Fruit fly (Drosophila melanogaster): ENCODE data around the gene TwdlZ.

TwdlZ gene

DNA sequence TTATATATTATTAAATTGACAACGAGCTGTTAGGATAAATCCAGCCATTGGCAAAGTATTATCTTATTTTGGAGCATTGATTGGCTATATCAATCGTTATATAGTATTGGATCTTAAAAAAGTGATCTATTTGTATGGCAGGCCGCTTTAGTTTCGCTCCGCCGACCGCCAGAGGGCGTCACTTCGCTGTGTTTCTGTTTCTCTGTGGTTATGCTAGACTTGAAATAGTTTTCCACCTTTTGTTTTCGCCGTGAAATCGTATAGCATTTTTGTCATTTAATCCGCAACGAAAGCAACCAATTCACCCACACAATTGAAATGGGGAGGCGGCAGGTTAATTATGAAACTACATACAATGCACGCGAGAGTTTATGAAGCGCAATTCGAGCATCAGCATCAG is 8.8 kb downstream of the TwdlZ start (continued):
- TF ChIP-seq CG8944 (GFP tag; optimal IDR thresholded peaks at IDR 0.05), result no peak
- no peak for TF ChIP-seq CG9215 (GFP tag; IDR thresholded peaks at IDR 0.05)
- TF ChIP-seq CG4424 (GFP tag; optimal IDR thresholded peaks at IDR 0.05), result peak; percentile 34
- TF ChIP-seq CG14667 (GFP tag; IDR thresholded peaks at IDR 0.05), result no peak
- TF ChIP-seq croc (GFP tag; conservative IDR thresholded peaks at IDR 0.05), result no peak
- peak; percentile 11 for TF ChIP-seq Sox100B (GFP tag; optimal IDR thresholded peaks at IDR 0.05)
- no peak for TF ChIP-seq CG10959 (GFP tag; IDR thresholded peaks at IDR 0.05)
- peak; percentile 27 for TF ChIP-seq CG10979 (tag; optimal IDR thresholded peaks at IDR 0.05)
- no peak for TF ChIP-seq CG17802 (tag; optimal IDR thresholded peaks at IDR 0.05)
- no peak for TF ChIP-seq CG17361 (GFP tag; IDR thresholded peaks at IDR 0.05)
- no peak for TF ChIP-seq corto (GFP tag; optimal IDR thresholded peaks at IDR 0.05)
- peak; percentile 27 for TF ChIP-seq CG17385 (GFP tag; optimal IDR thresholded peaks at IDR 0.05)
- no peak for TF ChIP-seq NC2β (GFP tag; optimal IDR thresholded peaks at IDR 0.05)
- TF ChIP-seq lola (GFP tag; optimal IDR thresholded peaks at IDR 0.05), result no peak
- no peak for TF ChIP-seq Atf6 (GFP tag; IDR thresholded peaks at IDR 0.05)
- no peak for TF ChIP-seq CG16779 (GFP tag; IDR thresholded peaks at IDR 0.05)
- TF ChIP-seq ATbp (GFP tag; optimal IDR thresholded peaks at IDR 0.05), result peak; percentile 0
- TF ChIP-seq CG11093 (GFP tag; IDR thresholded peaks at IDR 0.05), result no peak
- TF ChIP-seq ranshi (GFP tag; IDR thresholded peaks at IDR 0.05), result no peak
- TF ChIP-seq Tbp (GFP tag; optimal IDR thresholded peaks at IDR 0.05), result no peak
- TF ChIP-seq Sin3A (optimal IDR thresholded peaks at IDR 0.05), result no peak
- TF ChIP-seq ase (GFP tag; IDR thresholded peaks at IDR 0.05), result no peak
- TF ChIP-seq fu2 (GFP tag; optimal IDR thresholded peaks at IDR 0.05), result no peak
- TF ChIP-seq CG10565 (GFP tag; optimal IDR thresholded peaks at IDR 0.05), result no peak
- TF ChIP-seq chn (GFP tag; optimal IDR thresholded peaks at IDR 0.05), result no peak
- no peak for TF ChIP-seq hbn (GFP tag; IDR thresholded peaks at IDR 0.05; ENCODE audit: partially characterized antibody)
- TF ChIP-seq CG1832 (GFP tag; optimal IDR thresholded peaks at IDR 0.05), result no peak
- TF ChIP-seq pum (GFP tag; optimal IDR thresholded peaks at IDR 0.05), result no peak
- TF ChIP-seq MESR4 (GFP tag; optimal IDR thresholded peaks at IDR 0.05), result no peak
- TF ChIP-seq gt (GFP tag; IDR thresholded peaks at IDR 0.05), result no peak
- TF ChIP-seq Rfx (GFP tag; IDR thresholded peaks at IDR 0.05), result no peak
- no peak for TF ChIP-seq ash1 (GFP tag; optimal IDR thresholded peaks at IDR 0.05)
- TF ChIP-seq cad (GFP tag; optimal IDR thresholded peaks at IDR 0.05), result no peak
- TF ChIP-seq Scr (GFP tag; IDR thresholded peaks at IDR 0.05; ENCODE audit: partially characterized antibody), result no peak
- no peak for TF ChIP-seq cwo (GFP tag; optimal IDR thresholded peaks at IDR 0.05)
- no peak for TF ChIP-seq gce (GFP tag; IDR thresholded peaks at IDR 0.05)
- no peak for TF ChIP-seq row (GFP tag; IDR thresholded peaks at IDR 0.05)
- TF ChIP-seq CG2678 (tag; optimal IDR thresholded peaks at IDR 0.05), result no peak
- no peak for TF ChIP-seq sima (GFP tag; optimal IDR thresholded peaks at IDR 0.05)
- TF ChIP-seq prd (optimal IDR thresholded peaks at IDR 0.05), result no peak
- no peak for TF ChIP-seq prd (GFP tag; IDR thresholded peaks at IDR 0.05)
- TF ChIP-seq CG17186 (GFP tag; optimal IDR thresholded peaks at IDR 0.05), result no peak
- TF ChIP-seq insv (GFP tag; optimal IDR thresholded peaks at IDR 0.05), result no peak
- no peak for TF ChIP-seq gem (tag; optimal IDR thresholded peaks at IDR 0.05)
- no peak for TF ChIP-seq dpn (GFP tag; optimal IDR thresholded peaks at IDR 0.05)
- TF ChIP-seq CG6813 (GFP tag; optimal IDR thresholded peaks at IDR 0.05), result no peak
- TF ChIP-seq CG1603 (tag; optimal IDR thresholded peaks at IDR 0.05), result no peak
- TF ChIP-seq CG12769 (tag; optimal IDR thresholded peaks at IDR 0.05), result no peak
- TF ChIP-seq bowl (GFP tag; IDR thresholded peaks at IDR 0.05), result no peak
- TF ChIP-seq Fer2 (tag; optimal IDR thresholded peaks at IDR 0.05), result no peak
- no peak for TF ChIP-seq CG15696 (tag; optimal IDR thresholded peaks at IDR 0.05)
- peak; percentile 8 for TF ChIP-seq stwl (tag; optimal IDR thresholded peaks at IDR 0.05)
- TF ChIP-seq Six4 (GFP tag; optimal IDR thresholded peaks at IDR 0.05), result no peak

Measured in whole organism, embryonic.